Worm (Caenorhabditis elegans) whole organism, early embryonic: ENCODE results near the gene cul-4.

ENCODE experiments used
- B0310.2 ChIP-seq: sonication (generic microtip); optimal IDR thresholded peaks from 2 replicates; lab custom pipeline; 2016; ENCODE audit warnings: mild to moderate bottlenecking, missing genetic modification characterization, missing compliant biosample characterization
- F13C5.2 ChIP-seq: sonication (generic microtip); optimal IDR thresholded peaks from 2 replicates; lab custom pipeline; 2017; ENCODE audit warnings: mild to moderate bottlenecking, missing genetic modification characterization, inconsistent platforms, missing compliant biosample characterization
- aly-1 ChIP-seq: sonication (generic microtip); optimal IDR thresholded peaks from 2 replicates; lab custom pipeline; 2016; ENCODE audit warnings: missing genetic modification characterization, missing compliant biosample characterization
- ama-1 ChIP-seq: fragments of 150-350 bp; optimal IDR thresholded peaks from 2 replicates; lab custom pipeline; 2014
- ceh-13 ChIP-seq: fragments of 200-800 bp; sonication (Bioruptor generic); optimal IDR thresholded peaks from 2 replicates; lab custom pipeline; 2018; ENCODE audit warnings: mild to moderate bottlenecking, missing genetic modification characterization, missing compliant biosample characterization
- ceh-36 ChIP-seq: sonication (generic microtip); optimal IDR thresholded peaks from 2 replicates; lab custom pipeline; 2016; ENCODE audit warnings: missing genetic modification characterization, inconsistent platforms, missing compliant biosample characterization
- ets-7 ChIP-seq: sonication (generic microtip); optimal IDR thresholded peaks from 2 replicates; lab custom pipeline; 2016; ENCODE audit warnings: missing genotype, missing genetic modification characterization, missing compliant biosample characterization
- flt-1 ChIP-seq: fragments of 200-800 bp; sonication (Bioruptor generic); IDR thresholded peaks from 2 replicates; pipeline ENCODE4 v1.3.6; 2022; ENCODE audit warnings: missing genetic modification characterization, missing compliant biosample characterization
- hmbx-1 ChIP-seq: sonication (generic microtip); optimal IDR thresholded peaks from 2 replicates; lab custom pipeline; 2016; ENCODE audit warnings: mild to moderate bottlenecking, missing genetic modification characterization, missing compliant biosample characterization
- hmg-4 ChIP-seq: fragments of 200-800 bp; sonication (Bioruptor generic); optimal IDR thresholded peaks from 2 replicates; lab custom pipeline; 2018; ENCODE audit warnings: mild to moderate bottlenecking, missing genetic modification characterization, missing compliant biosample characterization
- hnd-1 ChIP-seq: sonication (generic microtip); optimal IDR thresholded peaks from 2 replicates; lab custom pipeline; 2016; ENCODE audit warnings: missing genetic modification characterization, missing compliant biosample characterization
- pes-1 ChIP-seq: fragments of 200-800 bp; sonication (Bioruptor generic); IDR thresholded peaks from 2 replicates; pipeline ENCODE4 v1.3.6; 2022; ENCODE audit warnings: missing genetic modification reagents, missing genetic modification characterization, missing compliant biosample characterization
- scrt-1 ChIP-seq: fragments of 200-800 bp; sonication (Bioruptor generic); IDR thresholded peaks from 2 replicates; pipeline ENCODE4 v1.3.6; 2022; ENCODE audit warnings: missing genetic modification characterization, missing compliant biosample characterization
- sea-1 ChIP-seq: fragments of 200-800 bp; sonication (Bioruptor generic); conservative IDR thresholded peaks from 2 replicates; pipeline ENCODE4 v1.3.6; 2022; ENCODE audit warnings: missing genetic modification characterization, missing compliant biosample characterization
- tbx-11 ChIP-seq: fragments of 200-800 bp; sonication (Bioruptor generic); IDR thresholded peaks from 2 replicates; pipeline ENCODE4 v1.3.6; 2022; ENCODE audit warnings: missing genetic modification characterization, missing compliant biosample characterization
- tbx-37 ChIP-seq: fragments of 200-800 bp; sonication (Bioruptor generic); conservative IDR thresholded peaks from 2 replicates; pipeline ENCODE4 v1.3.6; 2022; ENCODE audit warnings: missing genetic modification reagents, missing genetic modification characterization, missing compliant biosample characterization
- tra-4 ChIP-seq: sonication (generic microtip); optimal IDR thresholded peaks from 2 replicates; lab custom pipeline; 2017; ENCODE audit warnings: missing genetic modification characterization, missing compliant biosample characterization

The cul-4 gene

ce11 chrII:7323317-7323716 lies 21.4 kb downstream of the cul-4 start:
- TF ChIP-seq flt-1: no peak
- no peak for TF ChIP-seq ceh-36 (tag; lab: Kevin White, UChicago)
- TF ChIP-seq hmbx-1 (tag; lab: Kevin White, UChicago): no peak
- TF ChIP-seq ceh-13 (GFP tag; lab: Kevin White, UChicago): no peak
- TF ChIP-seq tra-4 (tag; lab: Kevin White, UChicago): no peak
- TF ChIP-seq sea-1: no peak
- TF ChIP-seq aly-1 (tag; lab: Kevin White, UChicago): no peak
- no peak for TF ChIP-seq scrt-1 (GFP tag; lab: Robert Waterston, UW)
- TF ChIP-seq pes-1 (GFP tag; lab: Robert Waterston, UW): no peak
- no peak for TF ChIP-seq B0310.2 (tag; lab: Kevin White, UChicago)
- TF ChIP-seq F13C5.2 (tag; lab: Kevin White, UChicago): no peak
- no peak for TF ChIP-seq tbx-37 (GFP tag; lab: Robert Waterston, UW)
- no peak for TF ChIP-seq tbx-11 (GFP tag; lab: Robert Waterston, UW)
- TF ChIP-seq hmg-4 (GFP tag; lab: Kevin White, UChicago): no peak
- TF ChIP-seq ama-1 (lab: Kevin White, UChicago): no peak
- TF ChIP-seq hnd-1 (tag; lab: Kevin White, UChicago): no peak

DNA sequence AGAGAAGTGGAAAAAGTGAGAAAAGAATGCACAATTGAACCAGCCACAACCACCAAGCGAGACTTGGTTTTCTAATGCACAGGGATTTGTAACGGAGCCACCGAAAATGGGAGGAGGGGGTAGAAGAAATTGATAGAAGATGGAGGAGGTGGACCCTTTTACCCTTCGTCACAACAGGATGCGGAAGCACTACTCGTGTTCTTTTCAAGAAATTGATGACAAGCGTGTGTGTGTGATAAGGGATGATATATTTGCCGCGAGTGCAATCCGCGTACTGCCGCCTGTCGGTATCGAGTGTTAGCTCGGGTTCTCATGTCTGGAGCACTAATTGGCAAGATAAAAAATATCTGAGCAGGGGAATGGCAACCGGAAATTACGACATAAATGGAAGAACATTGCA lies 22.0 kb downstream of the cul-4 start, which contains the start of gene F21D12.3:
F21D12.3 (minus strand) TSS at position 101 of the 400 bp plus-strand sequence.
- TF ChIP-seq hmg-4 (GFP tag; lab: Kevin White, UChicago) (no peak), F13C5.2 (tag; lab: Kevin White, UChicago) (no peak), flt-1 (no peak), hmbx-1 (tag; lab: Kevin White, UChicago) (no peak), pes-1 (GFP tag; lab: Robert Waterston, UW) (no peak), tbx-37 (GFP tag; lab: Robert Waterston, UW) (no peak), ets-7 (tag; lab: Kevin White, UChicago) (no peak), ceh-13 (GFP tag; lab: Kevin White, UChicago) (no peak), tbx-11 (GFP tag; lab: Robert Waterston, UW) (no peak), hnd-1 (tag; lab: Kevin White, UChicago) (no peak), tra-4 (tag; lab: Kevin White, UChicago) (no peak), ama-1 (lab: Kevin White, UChicago) (no peak), sea-1 (no peak), B0310.2 (tag; lab: Kevin White, UChicago) (no peak), scrt-1 (GFP tag; lab: Robert Waterston, UW) (no peak)

DNA sequence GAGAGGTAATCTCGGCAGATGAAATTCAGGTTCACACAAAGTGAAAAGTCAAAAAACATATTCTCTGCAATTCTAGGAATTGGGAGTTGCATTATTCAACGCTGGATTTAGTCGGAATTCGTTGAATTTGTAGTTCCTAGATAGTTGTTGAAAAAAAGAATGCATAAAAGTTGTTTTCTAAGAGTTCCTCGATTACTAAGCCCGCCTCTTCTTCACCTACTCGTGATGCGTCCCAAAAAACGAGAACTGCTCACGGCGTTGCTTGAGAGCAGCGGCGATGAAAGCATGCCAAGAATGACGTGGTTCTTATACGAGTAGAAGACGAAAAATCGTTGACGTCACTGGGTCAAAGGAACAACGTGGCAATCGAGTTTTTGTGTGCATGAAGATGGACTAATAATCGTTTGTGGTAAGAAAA lies 23.2 kb downstream of the cul-4 start:
- no peak for TF ChIP-seq tbx-11 (GFP tag; lab: Robert Waterston, UW)
- no peak for TF ChIP-seq ceh-13 (GFP tag; lab: Kevin White, UChicago)
- TF ChIP-seq flt-1: no peak
- TF ChIP-seq B0310.2 (tag; lab: Kevin White, UChicago): no peak
- no peak for TF ChIP-seq scrt-1 (GFP tag; lab: Robert Waterston, UW)
- no peak for TF ChIP-seq tbx-37 (GFP tag; lab: Robert Waterston, UW)
- no peak for TF ChIP-seq sea-1
- TF ChIP-seq ceh-36 (tag; lab: Kevin White, UChicago): no peak
- no peak for TF ChIP-seq hmg-4 (GFP tag; lab: Kevin White, UChicago)
- TF ChIP-seq ets-7 (tag; lab: Kevin White, UChicago): no peak

DNA sequence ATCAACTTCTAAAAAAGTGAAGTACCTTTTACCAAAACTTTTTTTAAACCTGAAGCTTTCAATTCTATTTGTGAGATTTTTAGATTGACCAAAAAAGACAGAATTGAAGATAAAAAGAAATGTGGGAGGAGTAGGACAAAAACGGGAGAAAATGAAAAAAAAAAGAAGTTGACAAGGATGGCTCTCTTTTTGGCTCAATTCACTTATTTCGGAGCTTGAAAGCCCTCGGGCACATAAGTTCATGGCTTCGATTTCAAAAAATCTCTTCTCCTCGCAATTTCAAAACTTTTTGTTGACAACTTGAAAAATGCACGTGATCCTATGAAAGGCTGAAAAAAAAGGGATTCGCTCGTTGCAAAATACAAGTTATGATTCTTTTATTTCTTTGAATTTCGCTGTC lies 24.3 kb downstream of the cul-4 start:
- TF ChIP-seq sea-1 (no peak), F13C5.2 (tag; lab: Kevin White, UChicago) (no peak), tra-4 (tag; lab: Kevin White, UChicago) (no peak), tbx-11 (GFP tag; lab: Robert Waterston, UW) (no peak), hnd-1 (tag; lab: Kevin White, UChicago) (no peak), ama-1 (lab: Kevin White, UChicago) (no peak), ceh-13 (GFP tag; lab: Kevin White, UChicago) (no peak), tbx-37 (GFP tag; lab: Robert Waterston, UW) (no peak), ceh-36 (tag; lab: Kevin White, UChicago) (no peak), hmg-4 (GFP tag; lab: Kevin White, UChicago) (no peak), ets-7 (tag; lab: Kevin White, UChicago) (no peak), B0310.2 (tag; lab: Kevin White, UChicago) (no peak), pes-1 (GFP tag; lab: Robert Waterston, UW) (no peak), aly-1 (tag; lab: Kevin White, UChicago) (no peak), hmbx-1 (tag; lab: Kevin White, UChicago) (no peak), flt-1 (no peak)

DNA sequence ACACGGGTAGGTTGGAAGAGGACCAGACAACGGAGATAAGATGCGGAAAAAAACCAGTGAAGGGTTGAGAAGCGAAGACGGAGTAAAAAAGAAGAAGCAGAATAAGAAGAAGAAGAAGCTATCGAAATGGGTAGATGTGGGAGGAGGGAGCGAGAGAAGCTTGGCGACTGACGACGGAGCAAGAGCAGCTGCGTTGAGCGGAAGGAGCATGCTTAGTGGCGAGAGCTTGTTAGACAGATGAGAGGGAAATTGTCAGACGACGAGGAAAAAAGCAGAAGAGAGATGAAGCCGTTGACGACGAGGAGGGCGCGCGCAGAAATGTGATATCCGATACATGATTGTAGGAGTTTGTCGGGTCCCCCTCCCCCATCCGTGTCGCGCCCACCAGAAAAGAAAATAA lies 25.1 kb downstream of the cul-4 start:
- TF ChIP-seq hnd-1 (tag; lab: Kevin White, UChicago) (no peak), ceh-36 (tag; lab: Kevin White, UChicago) (no peak), tbx-11 (GFP tag; lab: Robert Waterston, UW) (no peak), ets-7 (tag; lab: Kevin White, UChicago) (no peak), B0310.2 (tag; lab: Kevin White, UChicago) (no peak), tbx-37 (GFP tag; lab: Robert Waterston, UW) (no peak), aly-1 (tag; lab: Kevin White, UChicago) (no peak), ama-1 (lab: Kevin White, UChicago) (no peak), flt-1 (no peak), hmg-4 (GFP tag; lab: Kevin White, UChicago) (no peak), pes-1 (GFP tag; lab: Robert Waterston, UW) (no peak), tra-4 (tag; lab: Kevin White, UChicago) (no peak), hmbx-1 (tag; lab: Kevin White, UChicago) (no peak)

DNA sequence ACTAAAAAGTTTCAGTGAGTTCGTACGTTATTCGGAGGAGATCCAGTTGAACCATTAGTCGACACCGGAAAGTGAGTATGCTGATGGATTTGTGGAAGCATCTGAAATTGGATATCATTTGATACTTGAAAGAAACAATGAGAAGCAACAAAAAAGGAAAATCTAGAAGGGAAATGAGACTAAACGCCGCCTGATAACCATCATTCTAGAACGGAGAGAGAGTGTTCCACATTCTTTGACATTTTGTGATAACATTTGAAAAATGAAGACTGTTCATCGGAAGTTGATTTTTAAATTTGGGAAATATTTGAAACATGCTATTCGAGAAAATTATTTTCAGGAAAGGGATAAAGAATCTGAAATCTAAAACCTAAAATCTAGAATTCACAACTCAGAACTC lies 29.3 kb downstream of the cul-4 start, which contains the start of gene npax-1:
npax-1 (minus strand) TSS at position 101 of the 400 bp plus-strand sequence.
- TF ChIP-seq F13C5.2 (tag; lab: Kevin White, UChicago) (no peak), ceh-36 (tag; lab: Kevin White, UChicago) (no peak), tra-4 (tag; lab: Kevin White, UChicago) (no peak), aly-1 (tag; lab: Kevin White, UChicago) (no peak), flt-1 (no peak), sea-1 (no peak), hnd-1 (tag; lab: Kevin White, UChicago) (no peak), ama-1 (lab: Kevin White, UChicago) (no peak), tbx-11 (GFP tag; lab: Robert Waterston, UW) (no peak), tbx-37 (GFP tag; lab: Robert Waterston, UW) (no peak), ceh-13 (GFP tag; lab: Kevin White, UChicago) (no peak), scrt-1 (GFP tag; lab: Robert Waterston, UW) (no peak), pes-1 (GFP tag; lab: Robert Waterston, UW) (no peak), B0310.2 (tag; lab: Kevin White, UChicago) (no peak), hmg-4 (GFP tag; lab: Kevin White, UChicago) (no peak), ets-7 (tag; lab: Kevin White, UChicago) (no peak), hmbx-1 (tag; lab: Kevin White, UChicago) (no peak)
